Worm (Caenorhabditis elegans) whole organism, L4 larva: Measurements from ENCODE around the gene R03E9.2.

Experiments
- F10B5.3 ChIP-seq: sonication (generic microtip); optimal IDR thresholded peaks from 2 replicates; lab custom pipeline; 2016; ENCODE audit warnings: mild to moderate bottlenecking, missing genetic modification characterization, missing compliant biosample characterization
- ama-1 ChIP-seq: fragments of 150-350 bp; optimal IDR thresholded peaks from 2 replicates; lab custom pipeline; 2014; ENCODE audit warnings: inconsistent platforms, mixed read lengths
- ceh-28 ChIP-seq: fragments of 150-350 bp; optimal IDR thresholded peaks from 2 replicates; lab custom pipeline; 2014; ENCODE audit warnings: missing biosample characterization, missing genetic modification reagents, missing genetic modification characterization
- ces-1 ChIP-seq: fragments of 150-350 bp; sonication (generic microtip); optimal IDR thresholded peaks from 4 replicates; lab custom pipeline; 2014; ENCODE audit warnings: missing biosample characterization, missing genetic modification reagents, missing genetic modification characterization
- daf-19 ChIP-seq: fragments of 200-800 bp; sonication (Bioruptor generic); conservative IDR thresholded peaks from 2 replicates; pipeline ENCODE4 v1.3.6; 2022; ENCODE audit warnings: missing genetic modification characterization, missing compliant biosample characterization
- lin-38 ChIP-seq: fragments of 200-800 bp; sonication (Bioruptor generic); IDR thresholded peaks from 2 replicates; pipeline ENCODE4 v1.3.6; 2022; ENCODE audit warnings: missing genetic modification reagents, missing genetic modification characterization, missing compliant biosample characterization
- pqm-1 ChIP-seq: sonication (generic microtip); optimal IDR thresholded peaks from 2 replicates; lab custom pipeline; 2017; ENCODE audit warnings: missing biosample characterization, missing genetic modification characterization
- skn-1 ChIP-seq: fragments of 150-350 bp; optimal IDR thresholded peaks from 2 replicates; lab custom pipeline; 2014; ENCODE audit warnings: missing biosample characterization, missing genetic modification characterization
- snpc-4 ChIP-seq: fragments of 150-350 bp; optimal IDR thresholded peaks from 2 replicates; lab custom pipeline; 2014; ENCODE audit warnings: missing biosample characterization, missing genetic modification characterization
- unc-39 ChIP-seq: sonication (generic microtip); optimal IDR thresholded peaks from 2 replicates; lab custom pipeline; 2017; ENCODE audit warnings: missing biosample characterization, missing genetic modification characterization
- unc-62 ChIP-seq, 3 experiments: fragments of 150-350 bp in 1 of 3; sonication (generic microtip); optimal IDR thresholded peaks in 2 of 3; peaks in 1 of 3; 1 replicate in 1 of 3; 2 replicates in 2 of 3; lab custom pipeline; 2014 to 2017; ENCODE audit warnings: missing biosample characterization in 3 of 3, missing genetic modification characterization in 3 of 3, missing genetic modification reagents in 3 of 3, missing genotype in 1 of 3

ce11 chrX:6740983-6741365 is 7.9 kb upstream of the R03E9.2 start:
- no peak for TF ChIP-seq unc-39
- no peak for TF ChIP-seq ceh-28 (tag; lab: Kevin White, UChicago)
- TF ChIP-seq daf-19: no peak
- TF ChIP-seq unc-62 (GFP tag; optimal IDR thresholded peaks at IDR 0.05 in 1 of 2; lab: Kevin White, UChicago): peak in 1 of 2 experiments; percentile 96
- TF ChIP-seq unc-62 (tag; optimal IDR thresholded peaks at IDR 0.05; lab: Kevin White, UChicago): no peak
- TF ChIP-seq ces-1 (GFP tag; lab: Kevin White, UChicago): no peak
- no peak for TF ChIP-seq pqm-1 (tag; lab: Kevin White, UChicago)
- no peak for TF ChIP-seq F10B5.3 (tag; lab: Kevin White, UChicago)
- TF ChIP-seq snpc-4 (tag; lab: Kevin White, UChicago): no peak
- TF ChIP-seq ama-1 (lab: Kevin White, UChicago): no peak
- no peak for TF ChIP-seq lin-38 (GFP tag; lab: Robert Waterston, UW)
- no peak for TF ChIP-seq skn-1 (tag; lab: Kevin White, UChicago)
